Fruit fly (Drosophila melanogaster): ENCODE results near the gene Vha100-1.

The Vha100-1 gene

dm6 chr3R:29083459-29084457, 47.2 kb upstream of the Vha100-1 start (continued):
- TF ChIP-seq tio (GFP tag; optimal IDR thresholded peaks at IDR 0.05): no peak
- no peak for TF ChIP-seq CG6689 (GFP tag; IDR thresholded peaks at IDR 0.05)
- TF ChIP-seq CG6813 (GFP tag; optimal IDR thresholded peaks at IDR 0.05): peak; percentile 44
- TF ChIP-seq tll (GFP tag; optimal IDR thresholded peaks at IDR 0.05): no peak
- no peak for TF ChIP-seq cad (GFP tag; optimal IDR thresholded peaks at IDR 0.05)
- TF ChIP-seq CG7745 (tag; optimal IDR thresholded peaks at IDR 0.05): peak; percentile 86
- TF ChIP-seq Hr39 (optimal IDR thresholded peaks at IDR 0.05): no peak
- no peak for TF ChIP-seq Max (GFP tag; optimal IDR thresholded peaks at IDR 0.05)
- no peak for TF ChIP-seq ttk (GFP tag; IDR thresholded peaks at IDR 0.05)
- TF ChIP-seq CG8765 (GFP tag; IDR thresholded peaks at IDR 0.05): no peak
- TF ChIP-seq cas (GFP tag; IDR thresholded peaks at IDR 0.05): no peak
- no peak for TF ChIP-seq lmd (GFP tag; IDR thresholded peaks at IDR 0.05)
- TF ChIP-seq stwl (tag; optimal IDR thresholded peaks at IDR 0.05): peak; percentile 25
- TF ChIP-seq dimm (GFP tag; IDR thresholded peaks at IDR 0.05): no peak
- peak; percentile 1 for TF ChIP-seq CG10979 (tag; optimal IDR thresholded peaks at IDR 0.05)
- no peak for TF ChIP-seq pzg (GFP tag; optimal IDR thresholded peaks at IDR 0.05)
- TF ChIP-seq jumu (GFP tag; optimal IDR thresholded peaks at IDR 0.05): no peak
- no peak for TF ChIP-seq az2 (GFP tag; optimal IDR thresholded peaks at IDR 0.05)
- TF ChIP-seq HLH3B (GFP tag; IDR thresholded peaks at IDR 0.05): no peak
- TF ChIP-seq ranshi (GFP tag; IDR thresholded peaks at IDR 0.05): no peak
- TF ChIP-seq CG15514 (GFP tag; optimal IDR thresholded peaks at IDR 0.05): no peak
- TF ChIP-seq br (optimal IDR thresholded peaks at IDR 0.05): no peak
- peak; percentile 1 for TF ChIP-seq Camta (GFP tag; optimal IDR thresholded peaks at IDR 0.05)
- peak; percentile 19 for TF ChIP-seq CG17359 (tag; optimal IDR thresholded peaks at IDR 0.05)
- no peak for TF ChIP-seq CG31441 (GFP tag; IDR thresholded peaks at IDR 0.05)
- no peak for TF ChIP-seq Antp (GFP tag; optimal IDR thresholded peaks at IDR 0.05)
- no peak for TF ChIP-seq Atf6 (GFP tag; IDR thresholded peaks at IDR 0.05)
- no peak for TF ChIP-seq CG31388 (GFP tag; optimal IDR thresholded peaks at IDR 0.05)
- no peak for TF ChIP-seq CG2712 (tag; optimal IDR thresholded peaks at IDR 0.05)
- TF ChIP-seq CG12769 (tag; optimal IDR thresholded peaks at IDR 0.05): no peak
- TF ChIP-seq unpg (GFP tag; optimal IDR thresholded peaks at IDR 0.05): peak; percentile 10
- no peak for TF ChIP-seq CG9797 (GFP tag; optimal IDR thresholded peaks at IDR 0.05)
- TF ChIP-seq CG2889 (GFP tag; IDR thresholded peaks at IDR 0.05): no peak
- peak in 1 of 2 experiments; percentile 22 for TF ChIP-seq Hr78 (GFP tag; optimal IDR thresholded peaks at IDR 0.05)
- no peak for TF ChIP-seq MESR4 (GFP tag; optimal IDR thresholded peaks at IDR 0.05)
- TF ChIP-seq CG6683 (GFP tag; optimal IDR thresholded peaks at IDR 0.05): no peak
- TF ChIP-seq E2f2 (GFP tag; IDR thresholded peaks at IDR 0.05): no peak
- 0 out of 2 replicates have a peak, but pooled peaks have one; percentile 8 for TF ChIP-seq Drgx (GFP tag; IDR thresholded peaks at IDR 0.05)
- no peak for TF ChIP-seq sim (GFP tag; IDR thresholded peaks at IDR 0.05)
- TF ChIP-seq CG7372 (GFP tag; IDR thresholded peaks at IDR 0.05): no peak
- TF ChIP-seq Usf (GFP tag; optimal IDR thresholded peaks at IDR 0.05): no peak
- TF ChIP-seq CG9727 (GFP tag; optimal IDR thresholded peaks at IDR 0.05): peak; percentile 17
- no peak for TF ChIP-seq nerfin-2 (GFP tag; IDR thresholded peaks at IDR 0.05; ENCODE audit: partially characterized antibody)
- no peak for TF ChIP-seq CG15269 (tag; optimal IDR thresholded peaks at IDR 0.05)
- peak; percentile 25 for TF ChIP-seq CG14710 (tag; optimal IDR thresholded peaks at IDR 0.05)
- no peak for TF ChIP-seq HLH4C (GFP tag; IDR thresholded peaks at IDR 0.05; ENCODE audit: partially characterized antibody)
- TF ChIP-seq CG12219 (GFP tag; optimal IDR thresholded peaks at IDR 0.05): peak; percentile 36
- no peak for TF ChIP-seq CG12155 (GFP tag; optimal IDR thresholded peaks at IDR 0.05)
- no peak for TF ChIP-seq CG12744 (GFP tag; optimal IDR thresholded peaks at IDR 0.05)
